7 worm cellular contexts compared by ENCODE assay signal in genomic region chrIII:11834168-11834567, ce11.
TF ChIP-seq lines count a peak whose summit lies in the region.

No protein-coding gene starts in this region.

TF ChIP-seq in whole organism, L1 larva, 84 proteins besides CTCF, POLR2A, EP300 and RAD21:
- TF ChIP-seq mdl-1 (tag; optimal IDR thresholded peaks at IDR 0.05; lab: Kevin White, UChicago) (peak in 1 of 2 experiments; percentile 16), rnt-1 (tag; optimal IDR thresholded peaks at IDR 0.05; lab: Kevin White, UChicago) (peak; percentile 35), mab-9 (GFP tag; IDR thresholded peaks at IDR 0.05; lab: Robert Waterston, UW) (no peak), nhr-19 (GFP tag; conservative IDR thresholded peaks at IDR 0.05; lab: Robert Waterston, UW) (peak; percentile 38; the same call in 1 of the 2 replicates), alr-1 (tag; optimal IDR thresholded peaks at IDR 0.05; lab: Kevin White, UChicago; ENCODE audit: borderline replicate concordance) (no peak), lin-14 (GFP tag; optimal IDR thresholded peaks at IDR 0.05; lab: Kevin White, UChicago) (peak; percentile 27), nhr-71 (tag; optimal IDR thresholded peaks at IDR 0.05; lab: Kevin White, UChicago) (peak; percentile 15)
TF ChIP-seq in whole organism, L1 larva: peak in this region for 5.

TF ChIP-seq in whole organism, L2 larva, 48 proteins besides CTCF, POLR2A, EP300 and RAD21:
- TF ChIP-seq sem-4 (tag; optimal IDR thresholded peaks at IDR 0.05; lab: Kevin White, UChicago) (peak; percentile 44), sma-9 (GFP tag; optimal IDR thresholded peaks at IDR 0.05; lab: Kevin White, UChicago) (peak; percentile 12), sma-9 (tag; optimal IDR thresholded peaks at IDR 0.05; lab: Kevin White, UChicago) (no peak), nhr-129 (tag; optimal IDR thresholded peaks at IDR 0.05; lab: Kevin White, UChicago) (peak; percentile 19), F13H6.1 (tag; optimal IDR thresholded peaks at IDR 0.05; lab: Kevin White, UChicago) (peak; percentile 52), C34F6.9 (tag; optimal IDR thresholded peaks at IDR 0.05; lab: Kevin White, UChicago) (peak; percentile 9), lin-39 (tag; optimal IDR thresholded peaks at IDR 0.05; lab: Kevin White, UChicago) (no peak)

TF ChIP-seq in whole organism, L3 larva, 47 proteins besides CTCF, POLR2A, EP300 and RAD21:
- TF ChIP-seq R02D3.7 (tag; optimal IDR thresholded peaks at IDR 0.05; lab: Kevin White, UChicago) (no peak), ceh-9 (tag; optimal IDR thresholded peaks at IDR 0.05; lab: Kevin White, UChicago) (no peak), nhr-11 (tag; optimal IDR thresholded peaks at IDR 0.05; lab: Kevin White, UChicago) (no peak), snpc-4 (tag; optimal IDR thresholded peaks at IDR 0.05; lab: Kevin White, UChicago) (no peak), mml-1 (tag; optimal IDR thresholded peaks at IDR 0.05; lab: Kevin White, UChicago) (no peak), skn-1 (tag; optimal IDR thresholded peaks at IDR 0.05; lab: Kevin White, UChicago) (no peak), nhr-12 (tag; optimal IDR thresholded peaks at IDR 0.05; lab: Kevin White, UChicago) (no peak), fkh-10 (GFP tag; optimal IDR thresholded peaks at IDR 0.05; lab: Kevin White, UChicago) (no peak), lin-39 (tag; optimal IDR thresholded peaks at IDR 0.05; lab: Kevin White, UChicago) (peak; percentile 7), ztf-4 (tag; optimal IDR thresholded peaks at IDR 0.05; lab: Kevin White, UChicago) (no peak), eor-1 (tag; optimal IDR thresholded peaks at IDR 0.05; lab: Kevin White, UChicago) (no peak), nfya-1 (tag; optimal IDR thresholded peaks at IDR 0.05; lab: Kevin White, UChicago; ENCODE audit: insufficient read depth) (peak; percentile 49), ceh-28 (tag; optimal IDR thresholded peaks at IDR 0.05; lab: Kevin White, UChicago) (no peak), lin-15B (tag; optimal IDR thresholded peaks at IDR 0.05; lab: Kevin White, UChicago) (no peak), aly-2 (tag; optimal IDR thresholded peaks at IDR 0.05; lab: Kevin White, UChicago) (no peak)

TF ChIP-seq in whole organism, L4 larva, 104 proteins besides CTCF, POLR2A, EP300 and RAD21:
- peak; percentile 35 for TF ChIP-seq aha-1 (tag; lab: Kevin White, UChicago)
- peak in 1 of 2 experiments; percentile 30 for TF ChIP-seq lsy-2 (tag; optimal IDR thresholded peaks at IDR 0.05; lab: Kevin White, UChicago)
- peak; percentile 14 for TF ChIP-seq mxl-3 (GFP tag; optimal IDR thresholded peaks at IDR 0.05; lab: Kevin White, UChicago)
- no peak for TF ChIP-seq nhr-25 (tag; optimal IDR thresholded peaks at IDR 0.05; lab: Kevin White, UChicago; ENCODE audit: borderline replicate concordance, insufficient read depth)
- TF ChIP-seq hlh-30 (tag; optimal IDR thresholded peaks at IDR 0.05; lab: Kevin White, UChicago; ENCODE audit: insufficient read depth), result peak; percentile 20
- peak; percentile 75 for TF ChIP-seq hlh-11 (tag; optimal IDR thresholded peaks at IDR 0.05; lab: Kevin White, UChicago)
- TF ChIP-seq F37D6.2 (tag; optimal IDR thresholded peaks at IDR 0.05; lab: Kevin White, UChicago), result no peak
- 0 out of 2 replicates have a peak, but pooled peaks have one; percentile 3 for TF ChIP-seq lin-38 (GFP tag; IDR thresholded peaks at IDR 0.05; lab: Robert Waterston, UW)
- peak; percentile 3 for TF ChIP-seq nhr-10 (tag; optimal IDR thresholded peaks at IDR 0.05; lab: Kevin White, UChicago)
- TF ChIP-seq nhr-41 (GFP tag; IDR thresholded peaks at IDR 0.05; lab: Robert Waterston, UW), result no peak
- TF ChIP-seq daf-16 (GFP tag; optimal IDR thresholded peaks at IDR 0.05; lab: Kevin White, UChicago), result peak in 1 of 2 experiments; percentile 79
- TF ChIP-seq daf-16 (tag; optimal IDR thresholded peaks at IDR 0.05; lab: Kevin White, UChicago), result no peak
- TF ChIP-seq rbr-2 (tag; optimal IDR thresholded peaks at IDR 0.05; lab: Kevin White, UChicago), result peak; percentile 42
- TF ChIP-seq mdl-1 (tag; optimal IDR thresholded peaks at IDR 0.05; lab: Kevin White, UChicago), result peak in 1 of 2 experiments; percentile 33

TF ChIP-seq in whole organism, midembryonic, 9 proteins besides CTCF, POLR2A, EP300 and RAD21:
- TF ChIP-seq ref-1 (GFP tag; conservative IDR thresholded peaks at IDR 0.05; lab: Robert Waterston, UW) (no peak), tab-1 (GFP tag; IDR thresholded peaks at IDR 0.05; lab: Robert Waterston, UW) (0 out of 2 replicates have a peak, but pooled peaks have one; percentile 17)

TF ChIP-seq in whole organism, mixed stage, embryonic, 35 proteins besides CTCF, POLR2A, EP300 and RAD21:
- TF ChIP-seq elt-1 (tag; optimal IDR thresholded peaks at IDR 0.05; lab: Kevin White, UChicago; ENCODE audit: borderline replicate concordance, insufficient read depth) (no peak), sptf-1 (tag; optimal IDR thresholded peaks at IDR 0.05; lab: Kevin White, UChicago) (peak; percentile 22), hlh-1 (tag; optimal IDR thresholded peaks at IDR 0.05; lab: Kevin White, UChicago) (peak; percentile 27)

TF ChIP-seq in whole organism, young adult, 124 proteins besides CTCF, POLR2A, EP300 and RAD21:
- TF ChIP-seq repo-1 (tag; optimal IDR thresholded peaks at IDR 0.05; lab: Kevin White, UChicago), result no peak
- TF ChIP-seq F52B5.7 (tag; optimal IDR thresholded peaks at IDR 0.05; lab: Kevin White, UChicago), result no peak
- no peak for TF ChIP-seq bed-1 (GFP tag; IDR thresholded peaks at IDR 0.05; lab: Robert Waterston, UW)
- TF ChIP-seq ceh-100 (GFP tag; IDR thresholded peaks at IDR 0.05; lab: Robert Waterston, UW), result peak; percentile 54
- TF ChIP-seq tbp1 (GFP tag; optimal IDR thresholded peaks at IDR 0.05; lab: Kevin White, UChicago), result peak; percentile 6
- TF ChIP-seq Y95B8A.8 (GFP tag; IDR thresholded peaks at IDR 0.05; lab: Robert Waterston, UW), result 0 out of 2 replicates have a peak, but pooled peaks have one; percentile 35
- TF ChIP-seq attf-5 (GFP tag; optimal IDR thresholded peaks at IDR 0.05; lab: Kevin White, UChicago), result no peak
- no peak for TF ChIP-seq Y79H2A.3 (GFP tag; conservative IDR thresholded peaks at IDR 0.05; lab: Robert Waterston, UW)
- TF ChIP-seq atf-7 (tag; optimal IDR thresholded peaks at IDR 0.05; lab: Kevin White, UChicago), result peak; percentile 63
- no peak for TF ChIP-seq F57C9.4 (tag; optimal IDR thresholded peaks at IDR 0.05; lab: Kevin White, UChicago)
- TF ChIP-seq hmg-20 (GFP tag; IDR thresholded peaks at IDR 0.05; lab: Robert Waterston, UW), result 0 out of 2 replicates have a peak, but pooled peaks have one; percentile 23
- TF ChIP-seq ztf-3 (GFP tag; optimal IDR thresholded peaks at IDR 0.05; lab: Kevin White, UChicago), result no peak
- TF ChIP-seq die-1 (tag; optimal IDR thresholded peaks at IDR 0.05; lab: Kevin White, UChicago), result no peak
- TF ChIP-seq K12H6.12 (tag; optimal IDR thresholded peaks at IDR 0.05; lab: Kevin White, UChicago), result peak; percentile 37
- 0 out of 2 replicates have a peak, but pooled peaks have one; percentile 31 for TF ChIP-seq cebp-1 (GFP tag; IDR thresholded peaks at IDR 0.05; lab: Robert Waterston, UW)
- TF ChIP-seq cebp-1 (tag; optimal IDR thresholded peaks at IDR 0.05; lab: Kevin White, UChicago), result peak; percentile 81
- TF ChIP-seq let-526 (GFP tag; IDR thresholded peaks at IDR 0.05; lab: Robert Waterston, UW), result no peak
- peak; percentile 38; the same call in 1 of the 2 replicates for TF ChIP-seq nfyb-1 (GFP tag; IDR thresholded peaks at IDR 0.05; lab: Robert Waterston, UW)
- TF ChIP-seq somi-1 (GFP tag; optimal IDR thresholded peaks at IDR 0.05; lab: Kevin White, UChicago), result no peak
- no peak for TF ChIP-seq pha-4 (tag; optimal IDR thresholded peaks at IDR 0.05; lab: Kevin White, UChicago)
